Worm (Caenorhabditis elegans): ENCODE results near the gene rdy-2.

- TF ChIP-seq nhr-28 (tag; optimal IDR thresholded peaks at IDR 0.05), result no peak
- no peak for TF ChIP-seq ceh-62 (tag; optimal IDR thresholded peaks at IDR 0.05)
- TF ChIP-seq rbr-2 (tag; optimal IDR thresholded peaks at IDR 0.05), result no peak
- no peak for TF ChIP-seq ces-1 (GFP tag; optimal IDR thresholded peaks at IDR 0.05)
- TF ChIP-seq zag-1 (tag; optimal IDR thresholded peaks at IDR 0.05), result no peak
- TF ChIP-seq tag-97 (GFP tag; IDR thresholded peaks at IDR 0.05), result no peak
- no peak for TF ChIP-seq nhr-48 (tag; optimal IDR thresholded peaks at IDR 0.05)
These were observed 33.4 kb upstream of the rdy-2 start, which contains the start of gene H37A05.2 for ce11 chrV:13634149-13634548.
